Worm (Caenorhabditis elegans) whole organism, L4 larva: ENCODE data around the gene hmgr-1.

Source experiments
- F10B5.3 ChIP-seq: sonication (generic microtip); optimal IDR thresholded peaks from 2 replicates; lab custom pipeline; 2016; ENCODE audit warnings: mild to moderate bottlenecking, missing genetic modification characterization, missing compliant biosample characterization
- F26F4.8 ChIP-seq: fragments of 200-800 bp; sonication (Bioruptor generic); conservative IDR thresholded peaks from 2 replicates; pipeline ENCODE4 v1.3.6; 2022; ENCODE audit warnings: missing genetic modification characterization, missing compliant biosample characterization
- R02D3.7 ChIP-seq: fragments of 150-350 bp; sonication (generic microtip); optimal IDR thresholded peaks from 3 replicates; lab custom pipeline; 2014; ENCODE audit warnings: missing biosample characterization, missing genetic modification characterization
- T26A8.4 ChIP-seq: fragments of 200-800 bp; sonication (Bioruptor generic); IDR thresholded peaks from 2 replicates; pipeline ENCODE4 v1.3.6; 2022; ENCODE audit warnings: missing genetic modification characterization, missing compliant biosample characterization
- ZK337.2 ChIP-seq: fragments of 200-800 bp; sonication (Bioruptor generic); IDR thresholded peaks from 2 replicates; pipeline ENCODE4 v1.3.6; 2022; ENCODE audit warnings: missing genetic modification reagents, missing genetic modification characterization, missing compliant biosample characterization
- aha-1 ChIP-seq: fragments of 150-350 bp; peaks from one replicate; lab custom pipeline; 2014; ENCODE audit warnings: missing biosample characterization, missing genetic modification characterization
- aly-2 ChIP-seq: sonication (generic microtip); optimal IDR thresholded peaks from 2 replicates; lab custom pipeline; 2018; ENCODE audit warnings: missing biosample characterization, missing genetic modification characterization
- arid-1 ChIP-seq: fragments of 200-800 bp; sonication (Bioruptor generic); conservative IDR thresholded peaks from 2 replicates; pipeline ENCODE4 v1.3.6; 2022; ENCODE audit warnings: missing genetic modification reagents, missing genetic modification characterization, missing compliant biosample characterization
- ceh-44 ChIP-seq: fragments of 200-800 bp; sonication (Bioruptor generic); IDR thresholded peaks from 2 replicates; pipeline ENCODE4 v1.3.6; 2022; ENCODE audit warnings: missing genetic modification reagents, missing genetic modification characterization, missing compliant biosample characterization
- daf-12 ChIP-seq: fragments of 150-350 bp; optimal IDR thresholded peaks from 2 replicates; lab custom pipeline; 2014; ENCODE audit warnings: missing biosample characterization, missing genetic modification reagents, missing genetic modification characterization
- daf-16 ChIP-seq, 3 experiments: sonication (generic microtip); optimal IDR thresholded peaks; 2 replicates each; lab custom pipeline; 2016 to 2017; ENCODE audit warnings: missing genetic modification characterization in 3 of 3, missing genetic modification reagents in 3 of 3, mild to moderate bottlenecking in 2 of 3, missing compliant biosample characterization in 2 of 3, missing biosample characterization in 1 of 3, moderate library complexity in 1 of 3
- dmd-6 ChIP-seq: fragments of 200-800 bp; sonication (Bioruptor generic); IDR thresholded peaks from 2 replicates; pipeline ENCODE4 v1.3.6; 2022; ENCODE audit warnings: missing genetic modification reagents, missing genetic modification characterization, missing compliant biosample characterization
- dpl-1 ChIP-seq: fragments of 150-350 bp; optimal IDR thresholded peaks from 2 replicates; lab custom pipeline; 2014; ENCODE audit warnings: missing biosample characterization, missing genetic modification reagents, missing genetic modification characterization
- duxl-1 ChIP-seq: sonication (generic microtip); optimal IDR thresholded peaks from 2 replicates; lab custom pipeline; 2016; ENCODE audit warnings: mild to moderate bottlenecking, missing genetic modification characterization, moderate library complexity, missing compliant biosample characterization; ENCODE audit not compliant: poor library complexity
- dve-1 ChIP-seq: sonication (generic microtip); optimal IDR thresholded peaks from 2 replicates; lab custom pipeline; 2017; ENCODE audit warnings: antibody characterized with exemption, mild to moderate bottlenecking, missing genetic modification characterization, missing compliant biosample characterization; ENCODE audit not compliant: insufficient read depth
- hlh-11 ChIP-seq: fragments of 200-800 bp; sonication (Bioruptor generic); optimal IDR thresholded peaks from 2 replicates; lab custom pipeline; 2018; ENCODE audit warnings: mild to moderate bottlenecking, missing genetic modification characterization, missing compliant biosample characterization
- hmg-1.1 ChIP-seq: fragments of 200-800 bp; sonication (Bioruptor generic); IDR thresholded peaks from 2 replicates; pipeline ENCODE4 v1.3.6; 2022; ENCODE audit warnings: missing genetic modification reagents, missing genetic modification characterization, missing compliant biosample characterization
- lim-7 ChIP-seq: fragments of 200-800 bp; sonication (Bioruptor generic); IDR thresholded peaks from 2 replicates; pipeline ENCODE4 v1.3.6; 2022; ENCODE audit warnings: missing genetic modification characterization, missing compliant biosample characterization
- lsy-2 ChIP-seq, 2 experiments: fragments of 150-350 bp in 1 of 2; sonication (generic microtip) in 1 of 2; optimal IDR thresholded peaks; 2 replicates each; lab custom pipeline; 2014 to 2017; ENCODE audit warnings: missing biosample characterization in 2 of 2, missing genetic modification characterization in 2 of 2
- madf-5 ChIP-seq, 2 experiments: fragments of 200-800 bp; sonication (Bioruptor generic); IDR thresholded peaks; 2 replicates each; pipeline ENCODE4 v1.3.6; 2022; ENCODE audit warnings: missing compliant biosample characterization in 2 of 2, missing genetic modification characterization in 2 of 2
- mdl-1 ChIP-seq, 2 experiments: fragments of 150-350 bp in 1 of 2; sonication (generic microtip) in 1 of 2; optimal IDR thresholded peaks; 2 replicates each; lab custom pipeline; 2014 to 2017; ENCODE audit warnings: missing biosample characterization in 2 of 2, missing genetic modification characterization in 2 of 2
- mdt-29 ChIP-seq: fragments of 200-800 bp; sonication (Bioruptor generic); IDR thresholded peaks from 2 replicates; pipeline ENCODE4 v1.3.6; 2022; ENCODE audit warnings: missing genetic modification reagents, missing genetic modification characterization, missing compliant biosample characterization
- mes-2 ChIP-seq: sonication (generic microtip); optimal IDR thresholded peaks from 2 replicates; lab custom pipeline; 2016; ENCODE audit warnings: missing genotype, mild to moderate bottlenecking, missing genetic modification characterization, missing compliant biosample characterization; ENCODE audit not compliant: poor library complexity, severe bottlenecking
- nhr-237 ChIP-seq: sonication (generic microtip); optimal IDR thresholded peaks from 2 replicates; lab custom pipeline; 2017; ENCODE audit warnings: missing biosample characterization, missing genetic modification characterization
- nhr-28 ChIP-seq: fragments of 150-350 bp; optimal IDR thresholded peaks from 2 replicates; lab custom pipeline; 2014; ENCODE audit warnings: missing biosample characterization, missing genetic modification characterization
- php-3 ChIP-seq: fragments of 200-800 bp; sonication (Bioruptor generic); IDR thresholded peaks from 2 replicates; pipeline ENCODE4 v1.3.6; 2022; ENCODE audit warnings: missing genetic modification reagents, missing genetic modification characterization, missing compliant biosample characterization
- pqm-1 ChIP-seq: sonication (generic microtip); optimal IDR thresholded peaks from 2 replicates; lab custom pipeline; 2017; ENCODE audit warnings: missing biosample characterization, missing genetic modification characterization
- saeg-2 ChIP-seq: fragments of 200-800 bp; sonication (Bioruptor generic); IDR thresholded peaks from 2 replicates; pipeline ENCODE4 v1.3.6; 2022; ENCODE audit warnings: missing genetic modification reagents, missing genetic modification characterization, missing compliant biosample characterization
- spr-3 ChIP-seq: fragments of 200-800 bp; sonication (Bioruptor generic); optimal IDR thresholded peaks from 2 replicates; lab custom pipeline; 2018; ENCODE audit warnings: mild to moderate bottlenecking, missing genetic modification characterization, missing compliant biosample characterization
- tag-97 ChIP-seq: fragments of 200-800 bp; sonication (Bioruptor generic); IDR thresholded peaks from 2 replicates; pipeline ENCODE4 v1.3.6; 2022; ENCODE audit warnings: missing genetic modification characterization, missing compliant biosample characterization
- unc-130 ChIP-seq: sonication (generic microtip); optimal IDR thresholded peaks from 2 replicates; lab custom pipeline; 2016; ENCODE audit warnings: missing genetic modification reagents, missing genetic modification characterization, missing compliant biosample characterization

Gene hmgr-1

DNA sequence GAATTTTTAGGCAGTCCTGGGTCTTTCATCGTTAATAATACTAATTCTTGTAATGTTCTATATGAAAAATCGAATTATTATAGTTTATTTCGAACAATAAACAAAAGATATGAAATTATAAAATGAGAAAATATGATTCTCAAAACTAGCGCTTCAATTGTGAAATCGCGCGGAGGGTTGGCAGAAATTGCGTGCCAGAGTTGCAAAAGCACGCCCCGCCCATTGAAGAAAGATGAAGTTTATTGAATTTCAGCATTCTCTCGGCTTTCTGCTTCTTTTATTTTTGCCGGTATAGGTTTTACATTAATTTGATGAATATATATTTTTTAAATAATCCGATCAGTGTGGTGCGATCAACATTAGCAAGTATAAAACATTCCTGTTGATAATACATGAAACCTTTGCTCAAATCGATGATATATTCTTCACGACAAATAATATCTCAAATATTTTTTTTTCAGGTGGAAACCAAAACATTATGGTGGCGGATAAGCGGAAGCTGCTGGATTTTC lies at the start of gene hmgr-1, which contains the start of gene eco-1:
hmgr-1 (plus strand) TSS at position 462 of the 512 bp plus-strand sequence.
eco-1 (minus strand) TSS at position 59 of the 512 bp plus-strand sequence.
- peak; percentile 86 for TF ChIP-seq mes-2 (tag; lab: Kevin White, UChicago)
- 0 out of 2 replicates have a peak, but pooled peaks have one; percentile 30 for TF ChIP-seq arid-1 (GFP tag; lab: Robert Waterston, UW)
- TF ChIP-seq lsy-2 (tag; optimal IDR thresholded peaks at IDR 0.05; lab: Kevin White, UChicago) = peak in 1 of 2 experiments; percentile 40
- TF ChIP-seq dpl-1 (GFP tag; lab: Kevin White, UChicago) = peak; percentile 73
- TF ChIP-seq madf-5 (GFP tag; IDR thresholded peaks at IDR 0.05; lab: Robert Waterston, UW) = no peak
- no peak for TF ChIP-seq lim-7 (GFP tag; lab: Robert Waterston, UW)
- TF ChIP-seq ceh-44 (GFP tag; lab: Robert Waterston, UW) = no peak
- no peak for TF ChIP-seq T26A8.4 (GFP tag; lab: Robert Waterston, UW)
- no peak for TF ChIP-seq tag-97

DNA sequence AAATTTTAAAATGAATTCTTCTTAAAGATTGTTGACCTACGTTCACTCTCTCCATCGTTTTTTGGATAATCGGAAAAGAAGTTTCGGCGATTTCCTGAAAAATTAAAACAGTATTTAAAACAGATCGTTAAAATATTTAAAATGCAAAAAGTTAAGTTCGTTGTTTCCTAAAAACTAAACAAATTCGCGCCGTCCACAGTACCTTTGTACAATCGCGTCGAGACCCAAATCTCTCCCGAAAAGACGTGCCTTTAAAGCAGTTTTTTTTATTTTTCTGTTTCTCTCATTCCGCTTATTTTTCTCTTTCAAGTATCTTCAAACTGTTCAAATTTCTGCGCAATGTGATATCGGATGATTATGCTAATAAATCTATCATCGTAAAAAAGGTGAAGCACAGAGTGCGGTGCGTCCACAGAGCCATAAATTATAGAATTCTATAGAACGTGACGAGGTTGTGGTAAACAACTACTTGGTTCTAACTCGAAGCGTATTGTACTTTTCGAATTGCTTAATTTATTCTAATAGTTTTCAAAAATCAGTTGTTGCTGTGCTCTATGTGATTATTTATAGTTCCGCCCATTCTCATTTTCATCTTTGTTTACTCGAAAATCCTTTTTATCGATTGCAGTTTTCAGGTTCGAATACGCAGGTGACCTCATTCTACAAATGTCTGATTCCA lies 48.5 kb upstream of the hmgr-1 start, which contains the start of the genes F56C9.6 and F56C9.3:
F56C9.6 (minus strand) TSS at position 112 of the 679 bp plus-strand sequence.
F56C9.3 (plus strand) TSS at position 629 of the 679 bp plus-strand sequence.
- TF ChIP-seq unc-130 (GFP tag; lab: Kevin White, UChicago) (peak; percentile 20), aly-2 (no peak)

DNA sequence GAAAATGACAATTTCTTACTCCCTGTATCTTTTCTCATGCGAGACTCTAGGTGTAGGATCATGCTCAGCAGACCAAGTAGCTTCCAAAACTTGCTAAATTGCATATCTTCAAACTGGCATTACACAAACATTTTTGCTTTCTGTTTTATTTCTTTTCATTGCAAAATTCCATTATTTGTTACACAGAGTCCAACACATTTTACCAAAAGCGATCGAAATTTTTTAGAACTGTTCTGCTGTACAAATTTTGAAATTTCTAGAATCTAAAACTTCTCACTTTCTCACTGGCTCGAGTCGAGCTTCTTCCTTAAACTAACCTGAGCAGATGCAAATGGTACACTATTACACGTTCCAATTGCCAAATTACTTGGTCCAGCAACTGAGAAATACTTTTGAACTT lies 44.8 kb upstream of the hmgr-1 start:
- no peak for TF ChIP-seq R02D3.7 (tag; lab: Kevin White, UChicago)
- peak; percentile 93 for TF ChIP-seq aha-1 (tag; lab: Kevin White, UChicago)
- TF ChIP-seq mdt-29 (GFP tag; lab: Robert Waterston, UW) = no peak
- TF ChIP-seq nhr-237 (tag; lab: Kevin White, UChicago) = no peak
- TF ChIP-seq hmg-1.1 (GFP tag; lab: Robert Waterston, UW) = no peak
- TF ChIP-seq duxl-1 (tag; lab: Kevin White, UChicago) = no peak
- TF ChIP-seq daf-12 (tag; lab: Kevin White, UChicago) = no peak

DNA sequence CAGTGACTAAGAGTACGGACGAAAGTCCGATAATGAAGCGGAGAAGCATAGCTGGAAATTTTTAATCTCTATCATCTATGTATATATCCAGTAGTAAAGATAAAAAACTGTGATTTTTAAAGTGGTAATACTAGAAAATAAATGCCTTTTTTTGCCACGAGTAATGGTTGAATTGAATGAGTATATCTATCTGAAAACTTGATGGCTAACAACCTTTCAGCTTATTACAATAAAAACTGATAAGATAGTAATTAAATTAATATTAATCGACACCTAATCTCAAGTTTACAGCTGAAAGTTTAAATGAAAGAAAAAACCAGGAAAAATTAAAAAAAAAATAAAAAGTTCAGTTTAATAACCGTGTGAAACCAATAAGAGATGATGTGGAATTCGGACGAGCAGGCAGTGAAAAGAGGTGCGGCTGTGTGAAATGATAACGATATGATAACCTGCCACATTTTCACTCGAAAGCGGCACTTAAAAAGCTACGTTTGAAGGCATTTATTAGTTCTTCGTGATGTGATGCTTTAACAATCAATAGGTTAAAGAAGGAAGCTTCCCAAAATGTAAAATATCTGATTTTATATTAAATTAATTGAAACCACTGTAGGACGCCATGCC lies 44.3 kb upstream of the hmgr-1 start, which contains the start of gene nspg-6:
nspg-6 (minus strand) TSS at position 51 of the 621 bp plus-strand sequence.
- TF ChIP-seq spr-3 (GFP tag; lab: Kevin White, UChicago) = no peak
- no peak for TF ChIP-seq mdl-1 (tag; optimal IDR thresholded peaks at IDR 0.05; lab: Kevin White, UChicago)
- TF ChIP-seq dmd-6 = peak; percentile 66
- peak; percentile 30 for TF ChIP-seq hlh-11 (tag; lab: Kevin White, UChicago)
- no peak for TF ChIP-seq daf-16 (GFP tag; optimal IDR thresholded peaks at IDR 0.05; lab: Kevin White, UChicago)
- TF ChIP-seq daf-16 (tag; optimal IDR thresholded peaks at IDR 0.05; lab: Kevin White, UChicago) = peak; percentile 48
- TF ChIP-seq F10B5.3 (tag; lab: Kevin White, UChicago) = no peak
- TF ChIP-seq ZK337.2 (GFP tag; lab: Robert Waterston, UW) = no peak
- TF ChIP-seq dve-1 (tag; lab: Kevin White, UChicago) = peak; percentile 39
- peak; percentile 77 for TF ChIP-seq nhr-28
- TF ChIP-seq saeg-2 = no peak
- no peak for TF ChIP-seq F26F4.8 (GFP tag; lab: Robert Waterston, UW)
- TF ChIP-seq php-3 (GFP tag; lab: Robert Waterston, UW) = peak; percentile 70; the same call in 1 of the 2 replicates
- TF ChIP-seq lsy-2 (tag; optimal IDR thresholded peaks at IDR 0.05; lab: Kevin White, UChicago) = no peak
- peak; percentile 97 for TF ChIP-seq pqm-1 (tag; lab: Kevin White, UChicago)
